Fruit fly (Drosophila melanogaster): Measurements from ENCODE around the gene Elys.

Gene Elys

DNA sequence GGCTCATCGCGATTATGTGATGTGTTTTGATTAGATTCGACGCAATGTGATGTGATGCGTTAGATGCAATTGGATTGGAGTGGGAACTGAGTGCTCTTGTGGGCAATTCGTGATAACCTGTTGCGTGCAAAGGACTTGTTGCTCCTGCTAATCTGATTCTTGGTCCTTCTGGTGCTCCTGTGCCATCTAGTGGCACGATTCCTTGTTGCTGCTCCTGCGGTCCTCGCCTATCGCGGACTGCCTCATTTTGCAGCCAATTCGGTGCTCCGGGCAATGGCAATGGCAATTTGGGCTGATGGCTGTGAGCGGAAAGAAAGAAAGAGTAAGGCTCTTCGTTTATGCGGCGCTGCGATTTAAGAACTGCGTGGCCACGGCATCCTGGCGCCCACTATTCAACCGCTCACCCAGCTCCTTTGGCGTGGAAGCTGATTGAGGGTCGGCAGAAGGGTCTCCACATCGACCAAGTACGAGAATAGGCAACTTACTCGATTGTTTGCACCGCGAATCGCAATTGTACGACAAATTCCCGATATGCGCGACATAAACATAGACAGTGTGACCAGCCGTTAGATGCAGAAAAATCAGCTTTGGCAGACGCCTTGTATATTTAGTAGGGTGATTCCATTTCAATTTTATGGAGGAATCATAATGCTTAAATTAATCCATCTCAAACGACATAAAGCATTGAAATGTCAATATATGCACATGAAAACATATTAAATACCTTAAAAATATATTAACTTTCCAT, 41.0 kb downstream of the Elys start, which contains the start of gene Mer (continued):
- TF ChIP-seq dimm (GFP tag; IDR thresholded peaks at IDR 0.05) (peak; percentile 37; the same call in 1 of the 2 replicates), zen2 (GFP tag; IDR thresholded peaks at IDR 0.05; ENCODE audit: partially characterized antibody) (no peak), CG14965 (GFP tag; optimal IDR thresholded peaks at IDR 0.05; ENCODE audit: borderline replicate concordance) (peak; percentile 29), CG18262 (tag; optimal IDR thresholded peaks at IDR 0.05) (peak; percentile 84), Hmx (GFP tag; optimal IDR thresholded peaks at IDR 0.05) (peak; percentile 49), CG16863 (GFP tag; optimal IDR thresholded peaks at IDR 0.05) (peak; percentile 85), CG10209 (GFP tag; optimal IDR thresholded peaks at IDR 0.05) (peak; percentile 82), zfh1 (GFP tag; IDR thresholded peaks at IDR 0.05) (peak; percentile 85), CG6683 (GFP tag; optimal IDR thresholded peaks at IDR 0.05) (peak; percentile 58), CG17359 (tag; optimal IDR thresholded peaks at IDR 0.05) (peak; percentile 80), sqz (GFP tag; optimal IDR thresholded peaks at IDR 0.05) (no peak), NC2α (GFP tag; optimal IDR thresholded peaks at IDR 0.05) (peak; percentile 46), CG1024 (GFP tag; IDR thresholded peaks at IDR 0.05) (peak; percentile 49; the same call in 1 of the 2 replicates), danr (GFP tag; IDR thresholded peaks at IDR 0.05) (no peak), en (GFP tag; optimal IDR thresholded peaks at IDR 0.05) (peak; percentile 70), CG10462 (GFP tag; optimal IDR thresholded peaks at IDR 0.05) (peak; percentile 62), Gsc (GFP tag; IDR thresholded peaks at IDR 0.05) (peak; percentile 41; the same call in 1 of the 2 replicates), MTF-1 (GFP tag; optimal IDR thresholded peaks at IDR 0.05; ENCODE audit: borderline replicate concordance) (peak; percentile 71)

DNA sequence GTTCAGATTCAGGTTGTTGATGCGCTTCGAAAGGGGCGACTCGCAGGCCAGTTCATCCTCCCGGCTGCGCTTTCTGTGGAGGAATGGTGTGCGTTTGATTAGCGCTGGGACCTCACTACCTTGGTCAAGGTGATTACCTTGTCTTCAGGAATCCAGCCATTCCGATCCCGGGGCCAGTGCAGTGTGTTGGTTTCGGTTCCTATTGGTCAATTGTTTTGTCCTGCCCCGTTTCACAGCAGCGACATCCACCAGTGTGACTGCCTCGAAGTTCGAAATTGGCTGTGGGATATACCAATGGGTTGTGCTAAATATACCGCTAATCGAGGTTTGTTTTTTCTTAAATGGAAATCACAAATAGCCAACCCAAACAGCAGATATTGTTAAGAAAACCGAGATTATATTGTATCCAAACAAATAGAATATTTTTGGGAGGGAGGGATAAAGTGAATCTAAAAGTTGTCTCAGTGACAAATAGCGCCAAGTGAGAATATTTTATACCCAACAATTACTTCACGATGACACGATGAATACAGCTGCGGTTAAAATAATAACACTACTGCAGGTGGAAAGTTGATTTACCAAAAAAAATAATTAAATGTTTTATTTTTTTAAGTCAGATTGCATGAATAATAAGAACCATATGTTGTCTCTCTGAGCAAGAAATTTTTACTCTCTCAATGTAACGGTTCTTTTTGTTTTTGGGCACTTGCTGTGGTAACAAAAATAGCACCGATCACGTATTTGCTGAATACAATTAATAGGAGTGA, 42.9 kb downstream of the Elys start, which contains the start of gene CG14229:
CG14229 (minus strand) TSS at position 459 of the 767 bp plus-strand sequence.
- TF ChIP-seq TFAM (GFP tag; optimal IDR thresholded peaks at IDR 0.05), result no peak
- TF ChIP-seq dan (GFP tag; IDR thresholded peaks at IDR 0.05), result no peak
- no peak for TF ChIP-seq eve (GFP tag; optimal IDR thresholded peaks at IDR 0.05)
- peak; percentile 23 for TF ChIP-seq CG11504 (tag; optimal IDR thresholded peaks at IDR 0.05)
- peak; percentile 2 for TF ChIP-seq CG15269 (tag; optimal IDR thresholded peaks at IDR 0.05)
- TF ChIP-seq ems (GFP tag; optimal IDR thresholded peaks at IDR 0.05), result no peak
- no peak for TF ChIP-seq Taf1 (GFP tag; IDR thresholded peaks at IDR 0.05)
- TF ChIP-seq Xbp1 (GFP tag; optimal IDR thresholded peaks at IDR 0.05), result no peak
- TF ChIP-seq CG3065 (GFP tag; optimal IDR thresholded peaks at IDR 0.05), result no peak
- no peak for TF ChIP-seq scrt (GFP tag; optimal IDR thresholded peaks at IDR 0.05)
- TF ChIP-seq pfk (GFP tag; optimal IDR thresholded peaks at IDR 0.05), result no peak
- TF ChIP-seq gem (tag; optimal IDR thresholded peaks at IDR 0.05), result peak; percentile 38
- no peak for TF ChIP-seq inv (GFP tag; IDR thresholded peaks at IDR 0.05; ENCODE audit: partially characterized antibody)
- TF ChIP-seq tin (GFP tag; optimal IDR thresholded peaks at IDR 0.05), result no peak
- TF ChIP-seq Dfd (GFP tag; optimal IDR thresholded peaks at IDR 0.05), result no peak
- 0 out of 2 replicates have a peak, but pooled peaks have one; percentile 40 for TF ChIP-seq stc (GFP tag; IDR thresholded peaks at IDR 0.05)
- TF ChIP-seq hb (GFP tag; IDR thresholded peaks at IDR 0.05; ENCODE audit: partially characterized antibody), result no peak
- no peak for TF ChIP-seq Hr3 (GFP tag; optimal IDR thresholded peaks at IDR 0.05)
- TF ChIP-seq Opbp (GFP tag; IDR thresholded peaks at IDR 0.05; ENCODE audit: partially characterized antibody), result no peak
- no peak for TF ChIP-seq Mrtf (GFP tag; IDR thresholded peaks at IDR 0.05)
- TF ChIP-seq CG14667 (GFP tag; IDR thresholded peaks at IDR 0.05), result 0 out of 2 replicates have a peak, but pooled peaks have one; percentile 24
- TF ChIP-seq Dp (GFP tag; optimal IDR thresholded peaks at IDR 0.05), result peak; percentile 5
- TF ChIP-seq Dad (GFP tag; optimal IDR thresholded peaks at IDR 0.05), result no peak
- TF ChIP-seq CG7271 (tag; optimal IDR thresholded peaks at IDR 0.05), result no peak
- TF ChIP-seq lbe (GFP tag; optimal IDR thresholded peaks at IDR 0.05), result no peak
- TF ChIP-seq CG18619 (GFP tag; optimal IDR thresholded peaks at IDR 0.05), result no peak
- TF ChIP-seq fru (optimal IDR thresholded peaks at IDR 0.05), result no peak
- TF ChIP-seq trem (tag; optimal IDR thresholded peaks at IDR 0.05), result no peak
- TF ChIP-seq ac (GFP tag; optimal IDR thresholded peaks at IDR 0.05), result no peak
- TF ChIP-seq Bdp1 (GFP tag; optimal IDR thresholded peaks at IDR 0.05), result no peak

Data from whole organism, embryonic.